ENCODE assay signal across 1 fruit fly cellular context in the genomic region with DNA sequence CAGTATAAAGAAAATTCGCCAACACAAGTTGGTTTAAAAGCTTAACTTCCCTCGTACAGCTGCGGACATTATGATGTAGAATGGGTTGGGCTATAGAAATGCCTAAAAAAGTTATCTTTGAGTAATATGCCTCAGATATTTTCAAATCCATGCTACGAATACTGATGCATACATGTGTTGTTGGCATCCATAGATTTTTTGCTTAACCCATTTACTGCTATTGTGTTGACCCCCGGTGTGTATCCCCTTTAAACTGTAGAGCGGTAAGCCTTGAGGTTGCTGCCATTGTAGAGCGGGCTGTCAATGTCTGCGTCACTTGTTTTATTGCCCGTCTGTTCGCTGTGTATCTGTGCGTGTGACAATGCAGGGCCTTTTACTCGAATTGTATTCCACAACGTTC.
A peak's percentile ranks its signal among the peaks of the same experiment; 100 is the strongest.
TF ChIP-seq lines count a peak whose summit lies in the region.

No protein-coding gene starts in this region.

TF ChIP-seq in whole organism, embryonic, 481 proteins besides CTCF, POLR2A, EP300 and RAD21 (continued from another document and continues in another):
- TF ChIP-seq ssp (GFP tag; IDR thresholded peaks at IDR 0.05; lab: Robert Waterston, UW), result peak; percentile 14; the same call in 1 of the 2 replicates
- TF ChIP-seq pfk (GFP tag; optimal IDR thresholded peaks at IDR 0.05; lab: Kevin White, UChicago), result no peak
- peak; percentile 80 for TF ChIP-seq Rfx (GFP tag; IDR thresholded peaks at IDR 0.05; lab: Robert Waterston, UW)
- no peak for TF ChIP-seq z (GFP tag; IDR thresholded peaks at IDR 0.05; lab: Robert Waterston, UW)
- peak; percentile 54 for TF ChIP-seq CG9437 (GFP tag; optimal IDR thresholded peaks at IDR 0.05; lab: Kevin White, UChicago)
- peak; percentile 55 for TF ChIP-seq Dad (GFP tag; optimal IDR thresholded peaks at IDR 0.05; lab: Kevin White, UChicago)
- TF ChIP-seq CG17361 (GFP tag; IDR thresholded peaks at IDR 0.05; lab: Robert Waterston, UW), result peak; percentile 52; the same call in 2 of the 3 replicates
- peak; percentile 50 for TF ChIP-seq CG13894 (tag; optimal IDR thresholded peaks at IDR 0.05; lab: Kevin White, UChicago)
- no peak for TF ChIP-seq prd (optimal IDR thresholded peaks at IDR 0.05; lab: Kevin White, UChicago)
- TF ChIP-seq prd (GFP tag; IDR thresholded peaks at IDR 0.05; lab: Robert Waterston, UW), result peak; percentile 81
- TF ChIP-seq Fer2 (tag; optimal IDR thresholded peaks at IDR 0.05; lab: Kevin White, UChicago), result no peak
- TF ChIP-seq CG6791 (GFP tag; IDR thresholded peaks at IDR 0.05; lab: Robert Waterston, UW; ENCODE audit: partially characterized antibody), result no peak
- TF ChIP-seq CG9727 (GFP tag; optimal IDR thresholded peaks at IDR 0.05; lab: Kevin White, UChicago), result peak; percentile 58
- TF ChIP-seq Dll (GFP tag; IDR thresholded peaks at IDR 0.05; lab: Robert Waterston, UW; ENCODE audit: partially characterized antibody), result no peak
- peak; percentile 65 for TF ChIP-seq CG17328 (GFP tag; IDR thresholded peaks at IDR 0.05; lab: Robert Waterston, UW)
- TF ChIP-seq stc (GFP tag; IDR thresholded peaks at IDR 0.05; lab: Robert Waterston, UW), result peak; percentile 76
- TF ChIP-seq Dbx (GFP tag; IDR thresholded peaks at IDR 0.05; lab: Robert Waterston, UW), result peak; percentile 62
- TF ChIP-seq gfzf (GFP tag; optimal IDR thresholded peaks at IDR 0.05; lab: Kevin White, UChicago), result no peak
- TF ChIP-seq Sox100B (GFP tag; optimal IDR thresholded peaks at IDR 0.05; lab: Kevin White, UChicago), result peak; percentile 51
- TF ChIP-seq bsh (GFP tag; optimal IDR thresholded peaks at IDR 0.05; lab: Kevin White, UChicago), result peak; percentile 17 to 68
- no peak for TF ChIP-seq CG8478 (optimal IDR thresholded peaks at IDR 0.05; lab: Kevin White, UChicago)
- TF ChIP-seq CG16815 (GFP tag; optimal IDR thresholded peaks at IDR 0.05; lab: Kevin White, UChicago), result peak; percentile 16
- TF ChIP-seq Lim3 (GFP tag; IDR thresholded peaks at IDR 0.05; lab: Robert Waterston, UW), result peak; percentile 45; the same call in 1 of the 2 replicates
- peak; percentile 74 for TF ChIP-seq Meics (GFP tag; optimal IDR thresholded peaks at IDR 0.05; lab: Kevin White, UChicago)
- TF ChIP-seq gcm (GFP tag; optimal IDR thresholded peaks at IDR 0.05; lab: Kevin White, UChicago), result peak; percentile 50
- 0 out of 2 replicates have a peak, but pooled peaks have one; percentile 11 for TF ChIP-seq CG1024 (GFP tag; IDR thresholded peaks at IDR 0.05; lab: Robert Waterston, UW)
- peak; percentile 79 for TF ChIP-seq CG14014 (GFP tag; IDR thresholded peaks at IDR 0.05; lab: Robert Waterston, UW)
- TF ChIP-seq Awh (GFP tag; IDR thresholded peaks at IDR 0.05; lab: Robert Waterston, UW), result peak; percentile 79
- peak; percentile 54 for TF ChIP-seq CG7556 (GFP tag; optimal IDR thresholded peaks at IDR 0.05; lab: Kevin White, UChicago)
- no peak for TF ChIP-seq Doc2 (GFP tag; IDR thresholded peaks at IDR 0.05; lab: Robert Waterston, UW)
- no peak for TF ChIP-seq CG16779 (GFP tag; IDR thresholded peaks at IDR 0.05; lab: Robert Waterston, UW)
- peak; percentile 67 for TF ChIP-seq ERR (GFP tag; optimal IDR thresholded peaks at IDR 0.05; lab: Kevin White, UChicago)
- no peak for TF ChIP-seq Spps (tag; optimal IDR thresholded peaks at IDR 0.05; lab: Kevin White, UChicago)
- no peak for TF ChIP-seq Ets97D (GFP tag; optimal IDR thresholded peaks at IDR 0.05; lab: Kevin White, UChicago)
- TF ChIP-seq wdn (GFP tag; IDR thresholded peaks at IDR 0.05; lab: Robert Waterston, UW), result peak; percentile 64; the same call in 1 of the 2 replicates
- peak; percentile 75 for TF ChIP-seq CG6689 (GFP tag; IDR thresholded peaks at IDR 0.05; lab: Robert Waterston, UW)
- no peak for TF ChIP-seq CG30020 (tag; optimal IDR thresholded peaks at IDR 0.05; lab: Kevin White, UChicago)
- TF ChIP-seq CG2120 (GFP tag; optimal IDR thresholded peaks at IDR 0.05; lab: Kevin White, UChicago), result peak; percentile 80
- no peak for TF ChIP-seq hbn (GFP tag; IDR thresholded peaks at IDR 0.05; lab: Robert Waterston, UW; ENCODE audit: partially characterized antibody)
- no peak for TF ChIP-seq tna (GFP tag; IDR thresholded peaks at IDR 0.05; lab: Robert Waterston, UW; ENCODE audit: partially characterized antibody)
- 0 out of 2 replicates have a peak, but pooled peaks have one; percentile 34 for TF ChIP-seq danr (GFP tag; IDR thresholded peaks at IDR 0.05; lab: Robert Waterston, UW)
- peak; percentile 67 for TF ChIP-seq CG2712 (tag; optimal IDR thresholded peaks at IDR 0.05; lab: Kevin White, UChicago)
- TF ChIP-seq lola (GFP tag; optimal IDR thresholded peaks at IDR 0.05; lab: Kevin White, UChicago), result no peak
- peak; percentile 6 for TF ChIP-seq CG17802 (tag; optimal IDR thresholded peaks at IDR 0.05; lab: Kevin White, UChicago)
- no peak for TF ChIP-seq CG33557 (GFP tag; optimal IDR thresholded peaks at IDR 0.05; lab: Kevin White, UChicago)
- no peak for TF ChIP-seq fru (optimal IDR thresholded peaks at IDR 0.05; lab: Kevin White, UChicago)
- TF ChIP-seq jigr1 (GFP tag; IDR thresholded peaks at IDR 0.05; lab: Robert Waterston, UW), result peak; percentile 60; the same call in 1 of the 3 replicates
- TF ChIP-seq row (GFP tag; IDR thresholded peaks at IDR 0.05; lab: Robert Waterston, UW), result peak; percentile 82
- TF ChIP-seq pnt (GFP tag; optimal IDR thresholded peaks at IDR 0.05; lab: Kevin White, UChicago), result peak; percentile 66
- TF ChIP-seq CG15269 (tag; optimal IDR thresholded peaks at IDR 0.05; lab: Kevin White, UChicago), result peak; percentile 87
- TF ChIP-seq CG30403 (GFP tag; optimal IDR thresholded peaks at IDR 0.05; lab: Kevin White, UChicago), result peak; percentile 70
- TF ChIP-seq kah (GFP tag; optimal IDR thresholded peaks at IDR 0.05; lab: Kevin White, UChicago), result peak; percentile 38
- TF ChIP-seq CG10321 (GFP tag; IDR thresholded peaks at IDR 0.05; lab: Robert Waterston, UW), result no peak
- peak; percentile 33 for TF ChIP-seq CG18011 (GFP tag; optimal IDR thresholded peaks at IDR 0.05; lab: Kevin White, UChicago)
- TF ChIP-seq Trl (optimal IDR thresholded peaks at IDR 0.05; lab: Kevin White, UChicago), result no peak
- TF ChIP-seq Trl (GFP tag; optimal IDR thresholded peaks at IDR 0.05; lab: Kevin White, UChicago), result peak; percentile 60
- TF ChIP-seq mirr (GFP tag; optimal IDR thresholded peaks at IDR 0.05; lab: Kevin White, UChicago), result peak; percentile 35
- peak; percentile 43 for TF ChIP-seq CG10462 (GFP tag; optimal IDR thresholded peaks at IDR 0.05; lab: Kevin White, UChicago)
- peak; percentile 55 for TF ChIP-seq pum (GFP tag; optimal IDR thresholded peaks at IDR 0.05; lab: Kevin White, UChicago)
- peak; percentile 72 for TF ChIP-seq Atf6 (GFP tag; IDR thresholded peaks at IDR 0.05; lab: Robert Waterston, UW)
- TF ChIP-seq CG1792 (GFP tag; optimal IDR thresholded peaks at IDR 0.05; lab: Kevin White, UChicago), result peak; percentile 56
- 0 out of 3 replicates have a peak, but pooled peaks have one; percentile 27 for TF ChIP-seq C15 (GFP tag; IDR thresholded peaks at IDR 0.05; lab: Robert Waterston, UW)
- 0 out of 2 replicates have a peak, but pooled peaks have one; percentile 56 for TF ChIP-seq NFAT (GFP tag; IDR thresholded peaks at IDR 0.05; lab: Robert Waterston, UW)
- TF ChIP-seq CG33213 (GFP tag; optimal IDR thresholded peaks at IDR 0.05; lab: Kevin White, UChicago), result peak; percentile 46
- TF ChIP-seq CG18476 (GFP tag; optimal IDR thresholded peaks at IDR 0.05; lab: Kevin White, UChicago), result peak; percentile 45
- peak; percentile 32 for TF ChIP-seq NC2β (GFP tag; optimal IDR thresholded peaks at IDR 0.05; lab: Kevin White, UChicago)
- peak; percentile 64 for TF ChIP-seq nmo (GFP tag; optimal IDR thresholded peaks at IDR 0.05; lab: Kevin White, UChicago)
- TF ChIP-seq dm (GFP tag; optimal IDR thresholded peaks at IDR 0.05; lab: Kevin White, UChicago), result peak; percentile 39
- peak; percentile 60; the same call in 1 of the 3 replicates for TF ChIP-seq ken (GFP tag; IDR thresholded peaks at IDR 0.05; lab: Robert Waterston, UW)
- peak; percentile 52 for TF ChIP-seq CG7786 (GFP tag; optimal IDR thresholded peaks at IDR 0.05; lab: Kevin White, UChicago)
- peak; percentile 54 for TF ChIP-seq jumu (GFP tag; optimal IDR thresholded peaks at IDR 0.05; lab: Kevin White, UChicago)
- TF ChIP-seq H2.0 (GFP tag; IDR thresholded peaks at IDR 0.05; lab: Robert Waterston, UW), result peak; percentile 74
- peak; percentile 66; the same call in 3 of the 4 replicates for TF ChIP-seq Gug (GFP tag; IDR thresholded peaks at IDR 0.05; lab: Robert Waterston, UW)
- peak; percentile 69 for TF ChIP-seq CG13296 (GFP tag; optimal IDR thresholded peaks at IDR 0.05; lab: Kevin White, UChicago)
- peak; percentile 49 for TF ChIP-seq CG12155 (GFP tag; optimal IDR thresholded peaks at IDR 0.05; lab: Kevin White, UChicago)
- peak; percentile 76 for TF ChIP-seq tgo (GFP tag; IDR thresholded peaks at IDR 0.05; lab: Robert Waterston, UW)
- TF ChIP-seq CG13287 (GFP tag; IDR thresholded peaks at IDR 0.05; lab: Robert Waterston, UW; ENCODE audit: partially characterized antibody), result no peak
- TF ChIP-seq bbx (GFP tag; IDR thresholded peaks at IDR 0.05; lab: Robert Waterston, UW; ENCODE audit: partially characterized antibody), result no peak
- peak; percentile 46 for TF ChIP-seq D19A (tag; optimal IDR thresholded peaks at IDR 0.05; lab: Kevin White, UChicago)
- TF ChIP-seq Hr51 (GFP tag; optimal IDR thresholded peaks at IDR 0.05; lab: Kevin White, UChicago), result peak; percentile 53 to 80
- peak; percentile 72 for TF ChIP-seq bcd (GFP tag; optimal IDR thresholded peaks at IDR 0.05; lab: Kevin White, UChicago)
- no peak for TF ChIP-seq CG5180 (GFP tag; optimal IDR thresholded peaks at IDR 0.05; lab: Kevin White, UChicago)
- peak; percentile 9 for TF ChIP-seq CG10543 (GFP tag; optimal IDR thresholded peaks at IDR 0.05; lab: Kevin White, UChicago)
- TF ChIP-seq E2f1 (GFP tag; IDR thresholded peaks at IDR 0.05; lab: Robert Waterston, UW), result peak; percentile 52
- TF ChIP-seq CG34376 (GFP tag; optimal IDR thresholded peaks at IDR 0.05; lab: Kevin White, UChicago), result peak; percentile 26
- TF ChIP-seq maf-S (GFP tag; optimal IDR thresholded peaks at IDR 0.05; lab: Kevin White, UChicago), result peak; percentile 67
- TF ChIP-seq Elba2 (GFP tag; optimal IDR thresholded peaks at IDR 0.05; lab: Kevin White, UChicago), result no peak
- TF ChIP-seq NfI (GFP tag; optimal IDR thresholded peaks at IDR 0.05; lab: Kevin White, UChicago), result peak; percentile 72
- no peak for TF ChIP-seq eyg (GFP tag; optimal IDR thresholded peaks at IDR 0.05; lab: Kevin White, UChicago)
- peak; percentile 80 for TF ChIP-seq caup (GFP tag; optimal IDR thresholded peaks at IDR 0.05; lab: Kevin White, UChicago; ENCODE audit: severe bottlenecking)
- no peak for TF ChIP-seq MESR4 (GFP tag; optimal IDR thresholded peaks at IDR 0.05; lab: Kevin White, UChicago)
- TF ChIP-seq zf30C (GFP tag; optimal IDR thresholded peaks at IDR 0.05; lab: Kevin White, UChicago), result no peak
- TF ChIP-seq CG9876 (GFP tag; optimal IDR thresholded peaks at IDR 0.05; lab: Kevin White, UChicago), result peak; percentile 37
- TF ChIP-seq amos (GFP tag; IDR thresholded peaks at IDR 0.05; lab: Robert Waterston, UW; ENCODE audit: partially characterized antibody), result no peak
- TF ChIP-seq ara (GFP tag; IDR thresholded peaks at IDR 0.05; lab: Robert Waterston, UW), result peak; percentile 74
- peak; percentile 92 for TF ChIP-seq CG11696 (GFP tag; IDR thresholded peaks at IDR 0.05; lab: Robert Waterston, UW)
- no peak for TF ChIP-seq CG3065 (GFP tag; optimal IDR thresholded peaks at IDR 0.05; lab: Kevin White, UChicago)
- peak; percentile 51 for TF ChIP-seq HmgZ (tag; optimal IDR thresholded peaks at IDR 0.05; lab: Kevin White, UChicago)
- peak; percentile 54 to 70 for TF ChIP-seq chif (GFP tag; optimal IDR thresholded peaks at IDR 0.05; lab: Kevin White, UChicago)
- peak; percentile 24 for TF ChIP-seq CG7987 (GFP tag; optimal IDR thresholded peaks at IDR 0.05; lab: Kevin White, UChicago)
- peak; percentile 37 for TF ChIP-seq CG12942 (GFP tag; optimal IDR thresholded peaks at IDR 0.05; lab: Kevin White, UChicago)
- TF ChIP-seq org-1 (GFP tag; optimal IDR thresholded peaks at IDR 0.05; lab: Kevin White, UChicago), result peak; percentile 69
- TF ChIP-seq gsb (GFP tag; IDR thresholded peaks at IDR 0.05; lab: Robert Waterston, UW), result peak; percentile 67
- TF ChIP-seq kay (GFP tag; optimal IDR thresholded peaks at IDR 0.05; lab: Kevin White, UChicago), result no peak
- peak; percentile 73 for TF ChIP-seq oc (tag; optimal IDR thresholded peaks at IDR 0.05; lab: Kevin White, UChicago)
- peak; percentile 73 for TF ChIP-seq CG15514 (GFP tag; optimal IDR thresholded peaks at IDR 0.05; lab: Kevin White, UChicago)
- TF ChIP-seq PHDP (tag; optimal IDR thresholded peaks at IDR 0.05; lab: Kevin White, UChicago), result peak; percentile 72
- no peak for TF ChIP-seq bigmax (GFP tag; optimal IDR thresholded peaks at IDR 0.05; lab: Kevin White, UChicago)
- peak; percentile 30 for TF ChIP-seq emc (GFP tag; optimal IDR thresholded peaks at IDR 0.05; lab: Kevin White, UChicago)
- peak; percentile 80 for TF ChIP-seq her (GFP tag; optimal IDR thresholded peaks at IDR 0.05; lab: Kevin White, UChicago)
- peak; percentile 69 for TF ChIP-seq CHES-1-like (GFP tag; optimal IDR thresholded peaks at IDR 0.05; lab: Kevin White, UChicago)
- peak; percentile 39 for TF ChIP-seq sd (tag; optimal IDR thresholded peaks at IDR 0.05; lab: Kevin White, UChicago)
- TF ChIP-seq Bteb2 (GFP tag; optimal IDR thresholded peaks at IDR 0.05; lab: Kevin White, UChicago), result peak; percentile 64
- TF ChIP-seq CG9932 (GFP tag; IDR thresholded peaks at IDR 0.05; lab: Robert Waterston, UW), result peak; percentile 65
- TF ChIP-seq CG10959 (GFP tag; IDR thresholded peaks at IDR 0.05; lab: Robert Waterston, UW), result no peak; the same call in 1 of the 2 replicates
- TF ChIP-seq da (GFP tag; optimal IDR thresholded peaks at IDR 0.05; lab: Kevin White, UChicago), result no peak
- peak; percentile 11 for TF ChIP-seq disco-r (GFP tag; optimal IDR thresholded peaks at IDR 0.05; lab: Kevin White, UChicago)
- TF ChIP-seq Hr78 (GFP tag; optimal IDR thresholded peaks at IDR 0.05; lab: Kevin White, UChicago), result peak in 1 of 2 experiments; percentile 39
- TF ChIP-seq CG8924 (tag; optimal IDR thresholded peaks at IDR 0.05; lab: Kevin White, UChicago), result peak; percentile 58
- no peak for TF ChIP-seq CG10431 (GFP tag; optimal IDR thresholded peaks at IDR 0.05; lab: Kevin White, UChicago)
- peak in 1 of 2 experiments; percentile 7 for TF ChIP-seq crp (GFP tag; optimal IDR thresholded peaks at IDR 0.05; lab: Kevin White, UChicago)
- TF ChIP-seq CG10267 (tag; optimal IDR thresholded peaks at IDR 0.05; lab: Kevin White, UChicago), result peak; percentile 46
- no peak for TF ChIP-seq pzg (GFP tag; optimal IDR thresholded peaks at IDR 0.05; lab: Kevin White, UChicago)
- peak; percentile 77 for TF ChIP-seq CG9609 (GFP tag; optimal IDR thresholded peaks at IDR 0.05; lab: Kevin White, UChicago)
- peak; percentile 47 for TF ChIP-seq Hr3 (GFP tag; optimal IDR thresholded peaks at IDR 0.05; lab: Kevin White, UChicago)
